Worm (Caenorhabditis elegans): Measurements from ENCODE around the gene H10D18.1.

ce11 chrV:3789770-3790169, 25.2 kb upstream of the H10D18.1 start, which contains the start of gene R08F11.7:
- TF ChIP-seq B0310.2 (tag; optimal IDR thresholded peaks at IDR 0.05) (no peak), ets-7 (tag; optimal IDR thresholded peaks at IDR 0.05) (no peak), hnd-1 (tag; optimal IDR thresholded peaks at IDR 0.05) (no peak), sea-1 (GFP tag; conservative IDR thresholded peaks at IDR 0.05) (no peak), flt-1 (GFP tag; IDR thresholded peaks at IDR 0.05) (no peak), tbx-11 (GFP tag; IDR thresholded peaks at IDR 0.05) (no peak), F13C5.2 (tag; optimal IDR thresholded peaks at IDR 0.05) (no peak), ama-1 (optimal IDR thresholded peaks at IDR 0.05) (no peak)

Measured in whole organism, early embryonic.